Fruit fly (Drosophila melanogaster): ENCODE data around the gene CG3191.
A peak's percentile ranks its signal among the peaks of the same experiment; 100 is the strongest.

The CG3191 gene

dm6 chrX:2208641-2209241 lies 43.1 kb downstream of the CG3191 start (continued):
- no peak for TF ChIP-seq bigmax (GFP tag; optimal IDR thresholded peaks at IDR 0.05)
- TF ChIP-seq phol (tag; optimal IDR thresholded peaks at IDR 0.05) = peak; percentile 10
- TF ChIP-seq sna (GFP tag; IDR thresholded peaks at IDR 0.05; ENCODE audit: partially characterized antibody) = no peak
- TF ChIP-seq dpn (GFP tag; optimal IDR thresholded peaks at IDR 0.05) = no peak
- TF ChIP-seq sd (tag; optimal IDR thresholded peaks at IDR 0.05) = no peak
- no peak for TF ChIP-seq CG33557 (GFP tag; optimal IDR thresholded peaks at IDR 0.05)
- no peak for TF ChIP-seq cg (GFP tag; optimal IDR thresholded peaks at IDR 0.05)
- peak; percentile 14 for TF ChIP-seq CG9817 (tag; optimal IDR thresholded peaks at IDR 0.05)
- no peak for TF ChIP-seq CG4328 (GFP tag; optimal IDR thresholded peaks at IDR 0.05)
- TF ChIP-seq CG14860 (GFP tag; IDR thresholded peaks at IDR 0.05; ENCODE audit: partially characterized antibody) = no peak
- TF ChIP-seq chif (GFP tag; optimal IDR thresholded peaks at IDR 0.05) = no peak
- TF ChIP-seq mam (GFP tag; optimal IDR thresholded peaks at IDR 0.05) = peak; percentile 17
- TF ChIP-seq tna (GFP tag; IDR thresholded peaks at IDR 0.05; ENCODE audit: partially characterized antibody) = no peak
- no peak for TF ChIP-seq CG9876 (GFP tag; optimal IDR thresholded peaks at IDR 0.05)
- no peak for TF ChIP-seq CG1647 (GFP tag; optimal IDR thresholded peaks at IDR 0.05)
- peak; percentile 37 for TF ChIP-seq nmo (GFP tag; optimal IDR thresholded peaks at IDR 0.05)
- TF ChIP-seq her (GFP tag; optimal IDR thresholded peaks at IDR 0.05) = no peak
- TF ChIP-seq CG12391 (tag; optimal IDR thresholded peaks at IDR 0.05) = no peak
- TF ChIP-seq kay (GFP tag; optimal IDR thresholded peaks at IDR 0.05) = no peak
- TF ChIP-seq lmd (GFP tag; IDR thresholded peaks at IDR 0.05) = peak; percentile 35; the same call in 1 of the 2 replicates
- TF ChIP-seq CG11696 (GFP tag; IDR thresholded peaks at IDR 0.05) = no peak
- no peak for TF ChIP-seq PHDP (tag; optimal IDR thresholded peaks at IDR 0.05)
- no peak for TF ChIP-seq onecut (GFP tag; IDR thresholded peaks at IDR 0.05)
- no peak for TF ChIP-seq chn (GFP tag; optimal IDR thresholded peaks at IDR 0.05)
- no peak for TF ChIP-seq CG31388 (GFP tag; optimal IDR thresholded peaks at IDR 0.05)
- no peak for TF ChIP-seq ems (GFP tag; optimal IDR thresholded peaks at IDR 0.05)
- TF ChIP-seq GATAe (GFP tag; conservative IDR thresholded peaks at IDR 0.05) = no peak
- TF ChIP-seq CG12299 (tag; optimal IDR thresholded peaks at IDR 0.05) = no peak
- TF ChIP-seq pfk (GFP tag; optimal IDR thresholded peaks at IDR 0.05) = no peak
- TF ChIP-seq hth (optimal IDR thresholded peaks at IDR 0.05) = no peak
- no peak for TF ChIP-seq CG7372 (GFP tag; IDR thresholded peaks at IDR 0.05)
- no peak for TF ChIP-seq zen (tag; optimal IDR thresholded peaks at IDR 0.05)
- no peak for TF ChIP-seq BEAF-32 (GFP tag; optimal IDR thresholded peaks at IDR 0.05)
- TF ChIP-seq CG4404 (GFP tag; IDR thresholded peaks at IDR 0.05) = 0 out of 2 replicates have a peak, but pooled peaks have one; percentile 27
- no peak for TF ChIP-seq CG6689 (GFP tag; IDR thresholded peaks at IDR 0.05)
- TF ChIP-seq knrl (GFP tag; IDR thresholded peaks at IDR 0.05; ENCODE audit: partially characterized antibody) = no peak
- TF ChIP-seq CTCF (GFP tag; optimal IDR thresholded peaks at IDR 0.05) = no peak
- peak; percentile 19; the same call in 1 of the 3 replicates for TF ChIP-seq tgo (GFP tag; IDR thresholded peaks at IDR 0.05)
- no peak for TF ChIP-seq CG15011 (GFP tag; optimal IDR thresholded peaks at IDR 0.05)
- TF ChIP-seq Bgb (GFP tag; IDR thresholded peaks at IDR 0.05; ENCODE audit: partially characterized antibody) = no peak
- TF ChIP-seq CG17802 (tag; optimal IDR thresholded peaks at IDR 0.05) = no peak
- no peak for TF ChIP-seq CG1602 (GFP tag; optimal IDR thresholded peaks at IDR 0.05)
- no peak for TF ChIP-seq CrebB (tag; optimal IDR thresholded peaks at IDR 0.05)
- no peak for TF ChIP-seq Ada2b (GFP tag; IDR thresholded peaks at IDR 0.05)
- no peak for TF ChIP-seq schlank (tag; optimal IDR thresholded peaks at IDR 0.05)
- TF ChIP-seq nerfin-1 (tag; optimal IDR thresholded peaks at IDR 0.05) = no peak
- TF ChIP-seq CG2202 (tag; optimal IDR thresholded peaks at IDR 0.05) = no peak
- TF ChIP-seq ara (GFP tag; IDR thresholded peaks at IDR 0.05) = peak; percentile 41; the same call in 1 of the 2 replicates
- peak; percentile 27 for TF ChIP-seq Meics (GFP tag; optimal IDR thresholded peaks at IDR 0.05)
- TF ChIP-seq NK7.1 (GFP tag; optimal IDR thresholded peaks at IDR 0.05) = no peak
- no peak for TF ChIP-seq pnt (GFP tag; optimal IDR thresholded peaks at IDR 0.05)

Measured in whole organism, embryonic.